Fruit fly (Drosophila melanogaster): Measurements from ENCODE around the gene CG13373.

DNA sequence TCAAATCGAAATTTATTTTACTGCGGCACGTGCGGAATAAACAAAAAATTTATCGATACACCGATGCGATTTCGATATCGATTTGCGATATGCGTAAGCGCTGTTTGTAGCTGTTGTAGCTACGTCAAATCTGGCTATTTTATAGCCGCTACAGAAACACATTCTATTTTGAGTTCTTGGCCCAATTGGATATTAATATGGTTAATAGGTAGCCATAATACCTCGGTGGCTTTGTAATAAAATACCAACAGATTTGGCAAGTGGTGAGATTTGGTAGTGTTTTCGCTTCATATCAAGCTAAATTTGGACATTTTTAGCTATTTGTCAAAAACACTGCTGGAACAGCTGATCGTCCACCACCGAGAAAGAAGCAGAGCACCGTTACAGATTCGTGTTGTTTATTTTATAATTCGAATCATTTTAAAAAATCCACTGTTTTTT, 10.8 kb downstream of the CG13373 start, which contains the start of the genes CG18273 and CG3156:
- TF ChIP-seq pdm3 (GFP tag; optimal IDR thresholded peaks at IDR 0.05) (no peak), dsx (GFP tag; optimal IDR thresholded peaks at IDR 0.05; ENCODE audit: poor library complexity, severe bottlenecking) (no peak), CG9139 (GFP tag; optimal IDR thresholded peaks at IDR 0.05) (no peak), CG6163 (GFP tag; IDR thresholded peaks at IDR 0.05) (no peak), Sox102F (GFP tag; optimal IDR thresholded peaks at IDR 0.05) (no peak)

Data from whole organism, prepupa.